Worm (Caenorhabditis elegans) whole organism, mixed stage, embryonic: Measurements from ENCODE around the gene C02F5.14.

ENCODE experiments used
- ceh-83 ChIP-seq: fragments of 200-800 bp; sonication (Bioruptor generic); optimal IDR thresholded peaks from 2 replicates; lab custom pipeline; 2018; ENCODE audit warnings: mild to moderate bottlenecking, missing genetic modification characterization, missing compliant biosample characterization
- elt-1 ChIP-seq: sonication (generic microtip); optimal IDR thresholded peaks from 2 replicates; lab custom pipeline; 2017; ENCODE audit warnings: missing genetic modification characterization, mild to moderate bottlenecking, missing compliant biosample characterization, antibody characterized with exemption, moderate library complexity, borderline replicate concordance; ENCODE audit not compliant: insufficient read depth
- hlh-1 ChIP-seq: fragments of 150-350 bp; optimal IDR thresholded peaks from 2 replicates; lab custom pipeline; 2014; ENCODE audit warnings: missing biosample characterization, missing genetic modification reagents, missing genetic modification characterization
- lin-13 ChIP-seq: fragments of 150-350 bp; optimal IDR thresholded peaks from 2 replicates; lab custom pipeline; 2014; ENCODE audit warnings: missing biosample characterization, missing genetic modification characterization
- nhr-12 ChIP-seq: fragments of 150-350 bp; optimal IDR thresholded peaks from 2 replicates; lab custom pipeline; 2014; ENCODE audit warnings: missing biosample characterization, missing genetic modification characterization
- nhr-76 ChIP-seq: sonication (generic microtip); optimal IDR thresholded peaks from 2 replicates; lab custom pipeline; 2017; ENCODE audit warnings: missing biosample characterization, missing genetic modification characterization
- unc-39 ChIP-seq: fragments of 150-350 bp; optimal IDR thresholded peaks from 2 replicates; lab custom pipeline; 2014; ENCODE audit warnings: missing biosample characterization, missing genetic modification characterization

- TF ChIP-seq lin-13 (tag; lab: Kevin White, UChicago) (peak; percentile 83), unc-39 (tag; lab: Kevin White, UChicago) (no peak), nhr-76 (tag; lab: Kevin White, UChicago) (no peak), elt-1 (tag; lab: Kevin White, UChicago) (no peak), ceh-83 (GFP tag; lab: Kevin White, UChicago) (no peak), nhr-12 (tag; lab: Kevin White, UChicago) (no peak), hlh-1 (peak; percentile 12)
Observed at ce11 chrIII:8250007-8250683, 14.8 kb upstream of the C02F5.14 start, which contains the start of gene knl-1.
